Worm (Caenorhabditis elegans): Measurements from ENCODE around the gene C06A6.4.

- TF ChIP-seq mab-9 (GFP tag; IDR thresholded peaks at IDR 0.05), result no peak
- TF ChIP-seq pag-3 (tag; optimal IDR thresholded peaks at IDR 0.05; ENCODE audit: borderline replicate concordance, insufficient read depth), result no peak
- no peak for TF ChIP-seq ztf-4 (tag; optimal IDR thresholded peaks at IDR 0.05)
- no peak for TF ChIP-seq lin-13 (GFP tag; optimal IDR thresholded peaks at IDR 0.05)
- no peak for TF ChIP-seq snpc-4 (tag; optimal IDR thresholded peaks at IDR 0.05)
- no peak for TF ChIP-seq ama-1 (optimal IDR thresholded peaks at IDR 0.05)
Observed at ce11 chrIV:7794709-7795108, 34.4 kb downstream of the C06A6.4 start, which contains the start of gene ntp-1.

All from whole organism, L1 larva.